Worm (Caenorhabditis elegans): ENCODE results near the gene nspg-10.

The nspg-10 gene

ce11 chrIV:4605608-4606007 lies at the start of gene nspg-10:
TSS of gene nspg-10 (plus strand) at chrIV:4605786.
- peak; percentile 73 for TF ChIP-seq elt-2 (tag; optimal IDR thresholded peaks at IDR 0.05)
- no peak for TF ChIP-seq nhr-76 (tag; optimal IDR thresholded peaks at IDR 0.05)
- TF ChIP-seq pqm-1 (tag; optimal IDR thresholded peaks at IDR 0.05), result peak; percentile 42

ce11 chrIV:4557130-4557529 lies 48.5 kb upstream of the nspg-10 start:
- no peak for TF ChIP-seq ceh-82 (tag; optimal IDR thresholded peaks at IDR 0.05)
- TF ChIP-seq elt-2 (tag; optimal IDR thresholded peaks at IDR 0.05), result no peak
- TF ChIP-seq sea-2 (GFP tag; optimal IDR thresholded peaks at IDR 0.05), result no peak
- TF ChIP-seq ztf-11 (tag; optimal IDR thresholded peaks at IDR 0.05), result no peak
- TF ChIP-seq pqm-1 (tag; optimal IDR thresholded peaks at IDR 0.05), result no peak
- TF ChIP-seq ceh-28 (tag; optimal IDR thresholded peaks at IDR 0.05), result no peak
- no peak for TF ChIP-seq nhr-76 (tag; optimal IDR thresholded peaks at IDR 0.05)
- no peak for TF ChIP-seq mml-1 (tag; optimal IDR thresholded peaks at IDR 0.05)
- TF ChIP-seq daf-12 (tag; optimal IDR thresholded peaks at IDR 0.05), result no peak
- TF ChIP-seq nhr-25 (tag; optimal IDR thresholded peaks at IDR 0.05), result no peak
- TF ChIP-seq tbx-2 (tag; optimal IDR thresholded peaks at IDR 0.05), result no peak
- no peak for TF ChIP-seq unc-62 (GFP tag; optimal IDR thresholded peaks at IDR 0.05)
- no peak for TF ChIP-seq jun-1 (tag; optimal IDR thresholded peaks at IDR 0.05)
- no peak for TF ChIP-seq nhr-12 (tag; optimal IDR thresholded peaks at IDR 0.05)
- TF ChIP-seq nhr-237 (tag; optimal IDR thresholded peaks at IDR 0.05), result no peak

- TF ChIP-seq nhr-43 (tag; optimal IDR thresholded peaks at IDR 0.05; ENCODE audit: poor library complexity, severe bottlenecking), result no peak
- TF ChIP-seq fkh-2 (tag; optimal IDR thresholded peaks at IDR 0.05), result no peak
- no peak for TF ChIP-seq nhr-67 (tag; optimal IDR thresholded peaks at IDR 0.05)
- no peak for TF ChIP-seq daf-12 (tag; optimal IDR thresholded peaks at IDR 0.05)
- no peak for TF ChIP-seq ztf-11 (tag; optimal IDR thresholded peaks at IDR 0.05)
- peak; percentile 48 for TF ChIP-seq pha-4 (tag; optimal IDR thresholded peaks at IDR 0.05)
- peak; percentile 6 for TF ChIP-seq nhr-25 (tag; optimal IDR thresholded peaks at IDR 0.05)
- no peak for TF ChIP-seq pqm-1 (tag; optimal IDR thresholded peaks at IDR 0.05)
- TF ChIP-seq fkh-10 (GFP tag; optimal IDR thresholded peaks at IDR 0.05), result no peak
- TF ChIP-seq jun-1 (tag; optimal IDR thresholded peaks at IDR 0.05), result no peak
- peak; percentile 51 for TF ChIP-seq elt-2 (tag; optimal IDR thresholded peaks at IDR 0.05)
- no peak for TF ChIP-seq lin-39 (tag; optimal IDR thresholded peaks at IDR 0.05)
- TF ChIP-seq nhr-12 (tag; optimal IDR thresholded peaks at IDR 0.05), result no peak
Measured at ce11 chrIV:4557731-4558130, 47.9 kb upstream of the nspg-10 start.

ce11 chrIV:4559160-4559559 lies 46.4 kb upstream of the nspg-10 start:
- TF ChIP-seq nhr-77 (tag; optimal IDR thresholded peaks at IDR 0.05), result no peak
- TF ChIP-seq elt-2 (tag; optimal IDR thresholded peaks at IDR 0.05), result peak; percentile 35
- peak; percentile 18 for TF ChIP-seq pha-4 (tag; optimal IDR thresholded peaks at IDR 0.05)
- peak; percentile 34 for TF ChIP-seq pqm-1 (tag; optimal IDR thresholded peaks at IDR 0.05)

ce11 chrIV:4562599-4563116 lies 42.9 kb upstream of the nspg-10 start, which contains the start of gene igeg-1:
TSS of gene igeg-1 (plus strand) at chrIV:4562649.
- TF ChIP-seq elt-2 (tag; optimal IDR thresholded peaks at IDR 0.05) (peak; percentile 34), unc-62 (GFP tag; optimal IDR thresholded peaks at IDR 0.05) (no peak)

ce11 chrIV:4564541-4564940 lies 41.0 kb upstream of the nspg-10 start:
- no peak for TF ChIP-seq elt-2 (tag; optimal IDR thresholded peaks at IDR 0.05)
- no peak for TF ChIP-seq nhr-28 (tag; optimal IDR thresholded peaks at IDR 0.05)
- TF ChIP-seq ceh-82 (tag; optimal IDR thresholded peaks at IDR 0.05), result no peak

ce11 chrIV:4565882-4566281 lies 39.7 kb upstream of the nspg-10 start:
- TF ChIP-seq nhr-76 (tag; optimal IDR thresholded peaks at IDR 0.05), result no peak
- TF ChIP-seq ztf-4 (tag; optimal IDR thresholded peaks at IDR 0.05), result no peak
- no peak for TF ChIP-seq mdl-1 (tag; optimal IDR thresholded peaks at IDR 0.05)
- no peak for TF ChIP-seq lsy-12 (tag; optimal IDR thresholded peaks at IDR 0.05)
- TF ChIP-seq pha-4 (tag; optimal IDR thresholded peaks at IDR 0.05), result no peak
- TF ChIP-seq ztf-11 (tag; optimal IDR thresholded peaks at IDR 0.05), result no peak
- no peak for TF ChIP-seq fkh-10 (GFP tag; optimal IDR thresholded peaks at IDR 0.05)
- TF ChIP-seq mml-1 (tag; optimal IDR thresholded peaks at IDR 0.05), result no peak
- TF ChIP-seq unc-62 (GFP tag; optimal IDR thresholded peaks at IDR 0.05), result no peak
- TF ChIP-seq ceh-16 (tag; optimal IDR thresholded peaks at IDR 0.05), result no peak
- TF ChIP-seq nhr-25 (tag; optimal IDR thresholded peaks at IDR 0.05), result no peak
- no peak for TF ChIP-seq elt-1 (tag; optimal IDR thresholded peaks at IDR 0.05)
- no peak for TF ChIP-seq nfya-1 (tag; optimal IDR thresholded peaks at IDR 0.05; ENCODE audit: insufficient read depth)
- TF ChIP-seq ceh-9 (tag; optimal IDR thresholded peaks at IDR 0.05), result no peak
- TF ChIP-seq sea-2 (GFP tag; optimal IDR thresholded peaks at IDR 0.05), result no peak
- TF ChIP-seq R02D3.7 (tag; optimal IDR thresholded peaks at IDR 0.05), result no peak
- TF ChIP-seq nhr-67 (tag; optimal IDR thresholded peaks at IDR 0.05), result no peak
- TF ChIP-seq jun-1 (tag; optimal IDR thresholded peaks at IDR 0.05), result no peak
- TF ChIP-seq elt-3 (tag; optimal IDR thresholded peaks at IDR 0.05), result no peak
